Fruit fly (Drosophila melanogaster): ENCODE measurements around the gene CG14657.
A peak's percentile ranks its signal among the peaks of the same experiment; 100 is the strongest.

dm6 chr3R:4830413-4830812, 9.2 kb upstream of the CG14657 start, which contains the start of gene CG14658:
- TF ChIP-seq CTCF (optimal IDR thresholded peaks at IDR 0.05) = peak in 1 of 2 experiments; percentile 17
- no peak for TF ChIP-seq CG8478 (optimal IDR thresholded peaks at IDR 0.05)
